Worm (Caenorhabditis elegans): ENCODE results near the gene fbxo-11.2.
"Not testable (repeated sequence)": the region's sequence is repeated elsewhere in the genome, so short reads cannot be mapped to it uniquely, and the experiment has no call there.

DNA sequence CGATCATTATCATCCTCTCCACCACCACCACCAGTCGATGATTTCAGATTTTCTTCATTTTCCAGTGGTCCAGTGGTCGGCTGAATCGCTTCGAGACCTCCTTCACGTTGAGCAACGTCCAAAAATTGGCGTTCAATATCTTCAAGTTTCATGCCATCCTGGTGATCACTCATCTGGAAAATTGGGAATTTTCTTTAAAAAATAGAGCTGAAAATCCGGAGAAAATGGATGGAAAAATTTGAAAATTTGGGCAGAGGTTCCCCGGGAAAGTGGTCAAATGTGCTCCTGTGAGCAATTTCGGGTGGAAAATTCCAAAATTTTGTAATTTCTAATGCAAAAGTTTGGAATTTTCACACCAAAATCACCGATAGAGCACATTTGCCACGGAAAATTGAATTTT lies 23.3 kb upstream of the fbxo-11.2 start, which contains the start of gene uaf-1:
- TF ChIP-seq flt-1 (GFP tag; IDR thresholded peaks at IDR 0.05); ztf-29 (GFP tag; IDR thresholded peaks at IDR 0.05); tab-1 (GFP tag; IDR thresholded peaks at IDR 0.05); med-1 (GFP tag; optimal IDR thresholded peaks at IDR 0.05; ENCODE audit: insufficient read depth); ref-1 (GFP tag; conservative IDR thresholded peaks at IDR 0.05); T22C8.4 (GFP tag; IDR thresholded peaks at IDR 0.05); ztf-23 (GFP tag; IDR thresholded peaks at IDR 0.05); cog-1 (tag; optimal IDR thresholded peaks at IDR 0.05); klf-2 (GFP tag; conservative IDR thresholded peaks at IDR 0.05): not testable (repeated sequence)
